Worm (Caenorhabditis elegans): Measurements from ENCODE around the gene fbxb-108.

- TF ChIP-seq hlh-26 (GFP tag; conservative IDR thresholded peaks at IDR 0.05) (no peak), let-526 (GFP tag; IDR thresholded peaks at IDR 0.05) (no peak), madf-10 (tag; optimal IDR thresholded peaks at IDR 0.05) (no peak)
Measured at ce11 chrII:2739619-2740018, 25.1 kb upstream of the fbxb-108 start, which contains the start of gene T05A8.6.

All from whole organism, young adult.